Worm (Caenorhabditis elegans) whole organism, dauer: Measurements from ENCODE around the gene pgp-9.

Source experiments
- unc-62 ChIP-seq: sonication (generic microtip); optimal IDR thresholded peaks from 2 replicates; lab custom pipeline; 2017; ENCODE audit warnings: missing biosample characterization, missing genetic modification reagents, missing genetic modification characterization

The pgp-9 gene

ce11 chrV:17755592-17755991, at the start of gene pgp-9:
Gene pgp-9 (plus strand): TSS chrV:17755892.
- TF ChIP-seq unc-62: no peak

- TF ChIP-seq unc-62: no peak
Observed at ce11 chrV:17706217-17706806, 49.4 kb upstream of the pgp-9 start.

ce11 chrV:17707022-17707421, 48.7 kb upstream of the pgp-9 start, which contains the start of gene srh-31:
Gene srh-31 (plus strand): TSS chrV:17707322.
- TF ChIP-seq unc-62: no peak

ce11 chrV:17712349-17712748, 43.3 kb upstream of the pgp-9 start:
- TF ChIP-seq unc-62: no peak

- TF ChIP-seq unc-62: no peak
Observed at ce11 chrV:17714330-17714729, 41.4 kb upstream of the pgp-9 start, which contains the start of gene twk-33. Gene twk-33 (minus strand): TSS chrV:17714377.

ce11 chrV:17718647-17719046, 37.0 kb upstream of the pgp-9 start, which contains the start of gene str-77:
Gene str-77 (plus strand): TSS chrV:17718947.
- no peak for TF ChIP-seq unc-62

ce11 chrV:17721709-17722108, 34.0 kb upstream of the pgp-9 start:
- no peak for TF ChIP-seq unc-62

ce11 chrV:17722553-17722952, 33.1 kb upstream of the pgp-9 start:
- no peak for TF ChIP-seq unc-62

ce11 chrV:17723142-17723781, 32.4 kb upstream of the pgp-9 start:
- TF ChIP-seq unc-62: no peak

- no peak for TF ChIP-seq unc-62
Observed at ce11 chrV:17724704-17725103, 31.0 kb upstream of the pgp-9 start, which contains the start of gene fat-5. Gene fat-5 (plus strand): TSS chrV:17725004.

- no peak for TF ChIP-seq unc-62
Observed at ce11 chrV:17728336-17728735, 27.4 kb upstream of the pgp-9 start.

ce11 chrV:17728757-17729156, 26.9 kb upstream of the pgp-9 start:
- no peak for TF ChIP-seq unc-62

- TF ChIP-seq unc-62: no peak
Observed at ce11 chrV:17732516-17732915, 23.2 kb upstream of the pgp-9 start, which contains the start of gene twk-42. Gene twk-42 (minus strand): TSS chrV:17732616.

- TF ChIP-seq unc-62: no peak
Observed at ce11 chrV:17739801-17740200, 15.9 kb upstream of the pgp-9 start, which contains the start of gene cutl-4. Gene cutl-4 (minus strand): TSS chrV:17739901.

ce11 chrV:17743802-17744201, 11.9 kb upstream of the pgp-9 start:
- TF ChIP-seq unc-62: no peak

- no peak for TF ChIP-seq unc-62
Observed at ce11 chrV:17746959-17747358, 8.7 kb upstream of the pgp-9 start, which contains the start of gene twk-36. Gene twk-36 (minus strand): TSS chrV:17747059.

- TF ChIP-seq unc-62: no peak
Observed at ce11 chrV:17749181-17749580, 6.5 kb upstream of the pgp-9 start, which contains the start of gene R12G8.1. Gene R12G8.1 (minus strand): TSS chrV:17749243.

- TF ChIP-seq unc-62: no peak
Observed at ce11 chrV:17752340-17752739, 3.4 kb upstream of the pgp-9 start.
